Worm (Caenorhabditis elegans): ENCODE data around the gene clec-170.

DNA sequence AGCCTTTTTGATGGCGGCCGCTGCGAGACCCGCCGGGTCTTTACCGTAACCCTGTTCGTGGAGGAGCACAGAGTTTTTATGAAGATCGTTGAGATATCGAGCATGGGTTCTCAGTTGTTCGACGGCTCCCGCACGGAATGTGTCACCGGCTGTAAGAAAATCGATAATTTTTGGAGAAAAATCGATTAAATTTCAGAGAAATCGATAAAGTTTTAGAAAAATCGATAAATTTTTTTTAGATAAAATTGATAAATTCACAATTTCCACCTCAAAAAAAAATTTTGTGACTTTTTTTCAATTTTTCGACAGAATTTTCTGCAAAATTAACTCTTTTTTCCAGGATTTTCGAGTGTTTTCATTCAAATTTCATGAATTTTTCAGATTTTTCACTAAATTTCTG is 31.9 kb upstream of the clec-170 start:
- TF ChIP-seq zfp-3 (GFP tag; conservative IDR thresholded peaks at IDR 0.05), result no peak
- no peak for TF ChIP-seq F49E8.2 (tag; optimal IDR thresholded peaks at IDR 0.05; ENCODE audit: borderline replicate concordance)
- no peak for TF ChIP-seq aly-2 (tag; optimal IDR thresholded peaks at IDR 0.05)
- no peak for TF ChIP-seq ama-1 (optimal IDR thresholded peaks at IDR 0.05)
- TF ChIP-seq php-3 (GFP tag; IDR thresholded peaks at IDR 0.05), result no peak
- TF ChIP-seq dmd-6 (GFP tag; IDR thresholded peaks at IDR 0.05), result no peak
- no peak for TF ChIP-seq unc-62 (GFP tag; optimal IDR thresholded peaks at IDR 0.05 in 1 of 2)
- no peak for TF ChIP-seq unc-62 (tag; optimal IDR thresholded peaks at IDR 0.05)
- no peak for TF ChIP-seq nhr-10 (tag; optimal IDR thresholded peaks at IDR 0.05)
- TF ChIP-seq ztf-11 (tag; optimal IDR thresholded peaks at IDR 0.05), result no peak
- TF ChIP-seq aha-1 (tag), result no peak
- no peak for TF ChIP-seq daf-19 (GFP tag; conservative IDR thresholded peaks at IDR 0.05)
- no peak for TF ChIP-seq lin-39 (tag; optimal IDR thresholded peaks at IDR 0.05)
- no peak for TF ChIP-seq cey-2 (tag; optimal IDR thresholded peaks at IDR 0.05; ENCODE audit: borderline replicate concordance, insufficient read depth)
- no peak for TF ChIP-seq ceh-82 (tag; optimal IDR thresholded peaks at IDR 0.05)

Measured in whole organism, L4 larva.